Worm (Caenorhabditis elegans): ENCODE measurements around the gene W03F8.6.

ce11 chrIV:5139972-5140371, 46.4 kb downstream of the W03F8.6 start:
- TF ChIP-seq tbx-2 (tag; optimal IDR thresholded peaks at IDR 0.05), result no peak
- TF ChIP-seq gmeb-2 (tag; optimal IDR thresholded peaks at IDR 0.05), result no peak
- no peak for TF ChIP-seq ceh-34 (tag; optimal IDR thresholded peaks at IDR 0.05)
- no peak for TF ChIP-seq T23F11.4 (GFP tag; optimal IDR thresholded peaks at IDR 0.05)
- TF ChIP-seq F13H6.1 (tag; optimal IDR thresholded peaks at IDR 0.05), result no peak
- TF ChIP-seq zip-5 (tag; optimal IDR thresholded peaks at IDR 0.05), result no peak
- TF ChIP-seq Y22D7AL.16 (tag; optimal IDR thresholded peaks at IDR 0.05), result no peak
- TF ChIP-seq ama-1 (optimal IDR thresholded peaks at IDR 0.05), result no peak

All from whole organism, late embryonic.